Worm (Caenorhabditis elegans) whole organism, L4 larva: Measurements from ENCODE around the gene Y4C6B.3.
A peak's percentile ranks its signal among the peaks of the same experiment; 100 is the strongest.
"Not testable (repeated sequence)": the region's sequence is repeated elsewhere in the genome, so short reads cannot be mapped to it uniquely, and the experiment has no call there.

ENCODE experiments used
- F26F4.8 ChIP-seq: fragments of 200-800 bp; sonication (Bioruptor generic); conservative IDR thresholded peaks from 2 replicates; pipeline ENCODE4 v1.3.6; 2022; ENCODE audit warnings: missing genetic modification characterization, missing compliant biosample characterization
- aha-1 ChIP-seq: fragments of 150-350 bp; peaks from one replicate; lab custom pipeline; 2014; ENCODE audit warnings: missing biosample characterization, missing genetic modification characterization
- aly-2 ChIP-seq: sonication (generic microtip); optimal IDR thresholded peaks from 2 replicates; lab custom pipeline; 2018; ENCODE audit warnings: missing biosample characterization, missing genetic modification characterization
- ceh-20 ChIP-seq: fragments of 200-800 bp; sonication (Bioruptor generic); IDR thresholded peaks from 2 replicates; pipeline ENCODE4 v1.3.6; 2022; ENCODE audit warnings: missing genetic modification reagents, missing genetic modification characterization, missing compliant biosample characterization
- ceh-32 ChIP-seq: sonication (generic microtip); optimal IDR thresholded peaks from 2 replicates; lab custom pipeline; 2016; ENCODE audit warnings: mild to moderate bottlenecking, missing genetic modification characterization, missing compliant biosample characterization; ENCODE audit not compliant: poor library complexity
- ceh-82 ChIP-seq: sonication (generic microtip); optimal IDR thresholded peaks from 2 replicates; lab custom pipeline; 2017; ENCODE audit warnings: missing biosample characterization, missing genetic modification characterization
- daf-8 ChIP-seq: fragments of 200-800 bp; sonication (Bioruptor generic); IDR thresholded peaks from 2 replicates; pipeline ENCODE4 v1.3.6; 2022; ENCODE audit warnings: missing genetic modification characterization, missing compliant biosample characterization
- dve-1 ChIP-seq: sonication (generic microtip); optimal IDR thresholded peaks from 2 replicates; lab custom pipeline; 2017; ENCODE audit warnings: antibody characterized with exemption, mild to moderate bottlenecking, missing genetic modification characterization, missing compliant biosample characterization; ENCODE audit not compliant: insufficient read depth
- hif-1 ChIP-seq, 2 experiments: sonication (generic microtip); optimal IDR thresholded peaks; 2 replicates each; lab custom pipeline; 2016 to 2017; ENCODE audit warnings: missing compliant biosample characterization in 2 of 2, missing genetic modification characterization in 2 of 2, missing genetic modification reagents in 2 of 2, missing genotype in 2 of 2, mild to moderate bottlenecking in 1 of 2
- hlh-11 ChIP-seq: fragments of 200-800 bp; sonication (Bioruptor generic); optimal IDR thresholded peaks from 2 replicates; lab custom pipeline; 2018; ENCODE audit warnings: mild to moderate bottlenecking, missing genetic modification characterization, missing compliant biosample characterization
- lin-15B ChIP-seq: fragments of 150-350 bp; sonication (generic microtip); optimal IDR thresholded peaks from 3 replicates; lab custom pipeline; 2014; ENCODE audit warnings: missing biosample characterization, missing genetic modification characterization
- mxl-3 ChIP-seq: fragments of 200-800 bp; sonication (Bioruptor generic); optimal IDR thresholded peaks from 2 replicates; lab custom pipeline; 2018; ENCODE audit warnings: mild to moderate bottlenecking, missing genetic modification characterization, missing compliant biosample characterization
- nhr-10 ChIP-seq: fragments of 150-350 bp; optimal IDR thresholded peaks from 2 replicates; lab custom pipeline; 2014; ENCODE audit warnings: missing biosample characterization, missing genetic modification characterization
- nhr-102 ChIP-seq: sonication (generic microtip); optimal IDR thresholded peaks from 2 replicates; lab custom pipeline; 2016; ENCODE audit warnings: mild to moderate bottlenecking, missing genetic modification characterization, moderate library complexity, missing compliant biosample characterization
- nhr-111 ChIP-seq: fragments of 200-800 bp; sonication (Bioruptor generic); optimal IDR thresholded peaks from 2 replicates; lab custom pipeline; 2018; ENCODE audit warnings: mild to moderate bottlenecking, missing genetic modification characterization, missing compliant biosample characterization
- skn-1 ChIP-seq: fragments of 150-350 bp; optimal IDR thresholded peaks from 2 replicates; lab custom pipeline; 2014; ENCODE audit warnings: missing biosample characterization, missing genetic modification characterization
- snpc-1.2 ChIP-seq: fragments of 200-800 bp; sonication (Bioruptor generic); IDR thresholded peaks from 2 replicates; pipeline ENCODE4 v1.3.6; 2022; ENCODE audit warnings: missing genetic modification reagents, missing genetic modification characterization, missing compliant biosample characterization
- unc-62 ChIP-seq, 3 experiments: fragments of 150-350 bp in 1 of 3; sonication (generic microtip); optimal IDR thresholded peaks in 2 of 3; peaks in 1 of 3; 1 replicate in 1 of 3; 2 replicates in 2 of 3; lab custom pipeline; 2014 to 2017; ENCODE audit warnings: missing biosample characterization in 3 of 3, missing genetic modification characterization in 3 of 3, missing genetic modification reagents in 3 of 3, missing genotype in 1 of 3
- zfp-2 ChIP-seq: sonication (generic microtip); optimal IDR thresholded peaks from 2 replicates; lab custom pipeline; 2016; ENCODE audit warnings: mild to moderate bottlenecking, missing genetic modification characterization, missing compliant biosample characterization
- zip-11 ChIP-seq: fragments of 200-800 bp; sonication (Bioruptor generic); IDR thresholded peaks from 2 replicates; pipeline ENCODE4 v1.3.6; 2022; ENCODE audit warnings: missing genetic modification characterization, missing compliant biosample characterization
- zip-2 ChIP-seq: fragments of 150-350 bp; optimal IDR thresholded peaks from 2 replicates; lab custom pipeline; 2014; ENCODE audit warnings: missing biosample characterization, missing genetic modification characterization

Y4C6B.3 gene

DNA sequence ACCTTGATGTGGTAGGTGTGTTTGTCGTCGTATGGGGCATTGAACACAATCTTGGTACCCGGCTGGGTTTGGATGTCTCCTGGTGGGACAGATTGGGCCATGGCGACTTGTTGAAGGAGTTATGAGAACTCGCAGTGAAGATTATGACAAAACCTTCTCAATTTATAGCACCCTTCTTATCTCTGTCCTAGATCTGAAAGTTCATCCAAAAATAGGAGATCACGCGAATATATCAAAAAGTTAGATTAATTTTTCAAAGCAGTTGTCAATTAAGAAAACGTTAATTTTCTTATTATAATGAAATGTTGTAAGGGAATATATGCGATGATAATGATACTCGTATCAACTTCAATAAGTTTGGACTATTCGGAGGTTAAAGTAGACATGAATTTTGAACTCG is 37.0 kb upstream of the Y4C6B.3 start, which contains the start of gene msp-51:
TSS of gene msp-51 (minus strand) at position 101 of the 400 bp plus-strand sequence.
- TF ChIP-seq snpc-1.2 (GFP tag; lab: Robert Waterston, UW); aly-2; nhr-111 (GFP tag; lab: Kevin White, UChicago): not testable (repeated sequence)

ce11 chrIV:5297436-5298012 is 34.8 kb upstream of the Y4C6B.3 start, which contains the start of the genes ZK354.6 and msp-113:
Gene ZK354.6 (minus strand): TSS chrIV:5297536.
Gene msp-113 (plus strand): TSS chrIV:5297962.
- TF ChIP-seq dve-1, result no peak
- no peak for TF ChIP-seq daf-8 (GFP tag; lab: Robert Waterston, UW)
- TF ChIP-seq unc-62 (GFP tag; optimal IDR thresholded peaks at IDR 0.05 in 1 of 2; lab: Kevin White, UChicago), result peak in 1 of 2 experiments; percentile 27
- TF ChIP-seq unc-62 (tag; optimal IDR thresholded peaks at IDR 0.05; lab: Kevin White, UChicago), result no peak
- TF ChIP-seq, all 104 proteins: peak for 1

ce11 chrIV:5303030-5303429 is 29.2 kb upstream of the Y4C6B.3 start, which contains the start of gene ZK354.7:
Gene ZK354.7 (minus strand): TSS chrIV:5303130.
- no peak for TF ChIP-seq zfp-2 (tag; lab: Kevin White, UChicago)
- TF ChIP-seq ceh-82 (tag; lab: Kevin White, UChicago), result no peak
- TF ChIP-seq hif-1 (tag; optimal IDR thresholded peaks at IDR 0.05; lab: Kevin White, UChicago), result no peak
- TF ChIP-seq aha-1 (tag; lab: Kevin White, UChicago), result peak; percentile 13

DNA sequence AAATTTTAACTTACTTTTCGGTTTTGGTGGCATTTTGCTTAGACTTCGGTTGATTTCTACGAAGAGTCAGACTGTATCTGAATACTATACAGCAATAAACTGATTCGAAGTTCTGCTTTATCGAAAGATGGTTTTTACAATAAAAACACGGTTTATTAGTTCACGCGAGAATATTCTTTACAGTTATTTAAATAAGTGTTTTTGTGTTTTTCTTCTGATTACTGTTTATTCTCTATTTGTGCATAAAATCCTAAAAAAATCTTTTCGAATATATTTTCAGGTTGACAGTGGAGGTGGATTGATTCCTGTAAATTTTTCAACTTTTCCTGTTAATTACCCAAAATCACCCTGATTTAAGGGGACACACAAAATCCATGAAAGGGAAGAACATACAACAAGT is 26.2 kb upstream of the Y4C6B.3 start, which contains the start of gene ZK354.8:
TSS of gene ZK354.8 (minus strand) at position 101 of the 400 bp plus-strand sequence.
- TF ChIP-seq nhr-10 (tag; lab: Kevin White, UChicago) (no peak), zip-2 (tag; lab: Kevin White, UChicago) (no peak), ceh-20 (GFP tag; lab: Robert Waterston, UW) (no peak)

DNA sequence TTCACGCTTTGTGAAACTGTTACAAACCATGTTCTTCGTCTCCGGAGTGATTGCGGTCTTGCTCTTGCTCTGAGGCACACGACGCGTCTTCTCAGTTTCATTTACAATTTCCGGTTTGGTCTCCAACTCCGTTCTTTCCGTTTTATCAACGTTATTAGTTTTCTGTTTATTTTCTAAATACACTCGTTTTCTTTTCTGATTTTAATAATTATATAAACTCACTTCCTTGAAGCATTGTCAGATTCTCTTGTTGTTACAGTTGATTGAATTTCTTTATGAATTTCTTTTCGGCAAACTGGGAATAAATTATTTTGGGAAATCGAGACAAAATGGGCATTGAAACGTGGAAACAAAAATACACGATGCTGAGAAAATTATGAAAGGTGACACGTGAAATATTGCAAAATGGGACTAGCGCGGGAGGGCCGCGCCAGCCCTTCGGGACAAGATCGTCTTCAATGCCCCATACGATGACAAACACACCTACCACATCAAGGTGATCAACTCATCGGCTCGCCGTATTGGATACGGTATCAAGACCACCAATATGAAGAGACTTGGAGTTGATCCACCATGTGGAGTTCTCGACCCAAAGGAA is 24.1 kb upstream of the Y4C6B.3 start, which contains the start of the genes ZK354.9 and msp-58:
TSS of gene ZK354.9 (minus strand) at position 101 of the 598 bp plus-strand sequence.
TSS of gene msp-58 (plus strand) at position 548 of the 598 bp plus-strand sequence.
- not testable (repeated sequence) for TF ChIP-seq F26F4.8; lin-15B (tag; lab: Kevin White, UChicago); aly-2

DNA sequence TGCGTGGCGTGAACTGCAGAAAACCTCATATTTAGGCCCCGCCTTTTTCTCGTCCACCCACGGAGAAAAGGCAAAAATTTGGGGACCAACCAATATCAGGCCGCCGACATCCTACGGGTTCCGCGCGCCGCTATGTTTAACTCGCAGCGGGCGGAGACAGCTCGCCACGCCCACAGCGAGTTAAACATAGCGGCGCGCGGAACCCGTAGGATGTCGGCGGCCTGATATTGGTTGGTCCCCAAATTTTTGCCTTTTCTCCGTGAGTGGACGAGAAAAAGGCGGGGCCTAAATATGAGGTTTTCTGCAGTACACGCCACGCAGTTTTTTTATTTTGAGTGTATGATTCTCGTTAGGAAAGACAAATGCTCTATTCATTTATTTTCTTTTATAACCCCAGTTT is 23.1 kb upstream of the Y4C6B.3 start:
- 0 out of 2 replicates have a peak, but pooled peaks have one; percentile 79 for TF ChIP-seq snpc-1.2 (GFP tag; lab: Robert Waterston, UW)
- TF ChIP-seq, all 104 proteins: peak for 1; not testable (repeated sequence) for 103

DNA sequence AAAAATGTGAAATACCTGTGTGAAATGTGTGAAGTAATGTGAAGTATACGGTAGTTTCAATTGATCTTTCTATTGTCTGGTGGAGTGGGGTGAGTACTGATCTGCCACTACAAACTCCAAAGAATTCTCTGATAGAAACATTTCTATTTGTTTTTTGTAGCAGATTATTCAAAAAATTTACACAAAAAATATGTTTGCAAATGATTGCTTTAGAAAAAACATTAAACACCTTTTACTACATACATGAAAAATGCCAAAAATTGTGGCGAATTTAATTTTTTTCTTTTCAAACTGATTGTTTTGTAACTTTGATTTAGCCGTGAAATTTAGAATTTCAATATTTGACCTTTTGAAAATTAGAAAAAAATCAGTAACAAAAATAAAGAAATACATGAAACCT is 22.5 kb upstream of the Y4C6B.3 start, which contains the start of gene ZK354.3:
TSS of gene ZK354.3 (plus strand) at position 301 of the 400 bp plus-strand sequence.
- TF ChIP-seq hlh-11 (tag; lab: Kevin White, UChicago), result no peak
- TF ChIP-seq nhr-102 (tag; lab: Kevin White, UChicago), result no peak
- no peak for TF ChIP-seq zip-11 (GFP tag; lab: Robert Waterston, UW)
- no peak for TF ChIP-seq mxl-3 (GFP tag; lab: Kevin White, UChicago)
- TF ChIP-seq unc-62 (GFP tag; optimal IDR thresholded peaks at IDR 0.05 in 1 of 2; lab: Kevin White, UChicago), result no peak
- TF ChIP-seq unc-62 (tag; optimal IDR thresholded peaks at IDR 0.05; lab: Kevin White, UChicago), result no peak
- TF ChIP-seq, all 104 proteins: peak for 0

DNA sequence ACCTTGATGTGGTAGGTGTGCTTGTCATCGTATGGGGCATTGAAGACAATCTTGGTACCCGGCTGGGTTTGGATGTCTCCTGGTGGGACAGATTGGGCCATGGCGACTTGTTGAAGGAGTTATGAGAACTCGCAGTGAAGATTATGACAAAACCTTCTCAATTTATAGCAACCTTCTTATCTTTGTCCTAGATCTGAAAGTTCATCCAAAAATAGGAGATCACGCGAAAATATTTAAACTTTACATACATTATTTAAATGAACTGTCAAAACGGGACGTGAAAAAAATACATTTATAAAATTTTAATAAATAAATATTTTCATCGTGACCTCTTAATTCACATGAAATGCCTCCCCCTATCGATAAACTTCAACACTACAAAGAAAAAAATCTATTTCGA is 19.3 kb upstream of the Y4C6B.3 start, which contains the start of the genes msp-59 and ZK354.2:
TSS of gene msp-59 (minus strand) at position 101 of the 400 bp plus-strand sequence.
TSS of gene ZK354.2 (plus strand) at position 395 of the 400 bp plus-strand sequence.
- not testable (repeated sequence) for TF ChIP-seq nhr-102, skn-1, ceh-32 (tag; lab: Kevin White, UChicago)
